Worm (Caenorhabditis elegans) whole organism, L1 larva: Measurements from ENCODE around the gene F20G2.1.

ENCODE experiments used
- dpl-1 ChIP-seq, 3 experiments: fragments of 150-350 bp in 2 of 3; sonication (generic microtip) in 1 of 3; optimal IDR thresholded peaks; 2 replicates each; lab custom pipeline; 2014 to 2017; ENCODE audit warnings: missing biosample characterization in 3 of 3, missing genetic modification characterization in 3 of 3, missing genetic modification reagents in 3 of 3
- elt-3 ChIP-seq, 6 experiments: fragments of 150-350 bp in 1 of 6; sonication (generic microtip); optimal IDR thresholded peaks; 2 replicates each; lab custom pipeline; 2017 to 2018; ENCODE audit warnings: missing biosample characterization in 6 of 6, missing genetic modification characterization in 6 of 6, inconsistent platforms in 1 of 6
- mab-9 ChIP-seq: fragments of 200-800 bp; sonication (Bioruptor generic); IDR thresholded peaks from 2 replicates; pipeline ENCODE4 v1.3.6; 2022; ENCODE audit warnings: missing genetic modification reagents, missing genetic modification characterization, missing compliant biosample characterization
- nhr-76 ChIP-seq: sonication (generic microtip); optimal IDR thresholded peaks from 2 replicates; lab custom pipeline; 2017; ENCODE audit warnings: missing biosample characterization, missing genetic modification characterization
- unc-62 ChIP-seq: fragments of 150-350 bp; optimal IDR thresholded peaks from 2 replicates; lab custom pipeline; 2014; ENCODE audit warnings: missing biosample characterization, missing genetic modification reagents, missing genetic modification characterization
- ztf-11 ChIP-seq, 2 experiments: sonication (generic microtip); optimal IDR thresholded peaks; 2 replicates each; lab custom pipeline; 2016 to 2017; ENCODE audit warnings: missing genetic modification characterization in 2 of 2, missing biosample characterization in 1 of 2, missing compliant biosample characterization in 1 of 2

DNA sequence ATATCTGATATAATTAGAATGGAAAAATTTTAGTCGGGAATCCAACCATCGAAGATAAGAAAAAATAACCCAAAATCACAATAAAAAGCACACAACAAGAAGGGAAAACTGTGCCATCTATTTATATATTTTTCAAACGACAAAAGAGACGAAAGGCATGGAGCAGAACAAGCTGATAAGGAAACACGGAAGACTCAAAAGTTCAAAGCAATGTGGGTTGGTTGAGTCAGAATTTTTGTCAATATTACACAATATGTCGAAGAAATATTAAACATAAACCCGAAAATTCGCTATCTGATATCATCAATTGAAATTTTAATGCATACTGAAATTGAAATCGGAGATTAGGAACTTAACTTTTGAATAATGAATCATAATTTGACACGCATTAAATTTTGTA, 8.5 kb downstream of the F20G2.1 start, which contains the start of gene F35E12.9:
- no peak for TF ChIP-seq mab-9
- TF ChIP-seq nhr-76 (tag; lab: Kevin White, UChicago): no peak
- no peak for TF ChIP-seq elt-3 (tag; optimal IDR thresholded peaks at IDR 0.05; lab: Kevin White, UChicago)
- TF ChIP-seq ztf-11 (tag; optimal IDR thresholded peaks at IDR 0.05; lab: Kevin White, UChicago): no peak
- TF ChIP-seq unc-62: no peak
- no peak for TF ChIP-seq dpl-1 (GFP tag; optimal IDR thresholded peaks at IDR 0.05; lab: Kevin White, UChicago)
